Fruit fly (Drosophila melanogaster) whole organism: ENCODE results near the gene caz.

ENCODE experiments used
- CG8478 ChIP-seq: fragments of >200 bp; optimal IDR thresholded peaks from 2 replicates; lab custom pipeline; 2018; ENCODE audit warnings: inconsistent platforms
- Dll ChIP-seq: fragments of >200 bp; optimal IDR thresholded peaks from 2 replicates; lab custom pipeline; 2017
- EcR ChIP-seq, 2 experiments: fragments of >200 bp; optimal IDR thresholded peaks; 2 replicates each; lab custom pipeline; 2017; ENCODE audit warnings: missing biosample characterization in 2 of 2, missing genetic modification characterization in 2 of 2, missing genetic modification reagents in 2 of 2
- pan ChIP-seq: fragments of >200 bp; optimal IDR thresholded peaks from 2 replicates; lab custom pipeline; 2017
- psq ChIP-seq: fragments of >200 bp; optimal IDR thresholded peaks from 2 replicates; lab custom pipeline; 2017
- usp ChIP-seq: fragments of >200 bp; optimal IDR thresholded peaks from 2 replicates; lab custom pipeline; 2017; ENCODE audit warnings: missing biosample characterization, missing genetic modification characterization, mixed read lengths

The caz gene

DNA sequence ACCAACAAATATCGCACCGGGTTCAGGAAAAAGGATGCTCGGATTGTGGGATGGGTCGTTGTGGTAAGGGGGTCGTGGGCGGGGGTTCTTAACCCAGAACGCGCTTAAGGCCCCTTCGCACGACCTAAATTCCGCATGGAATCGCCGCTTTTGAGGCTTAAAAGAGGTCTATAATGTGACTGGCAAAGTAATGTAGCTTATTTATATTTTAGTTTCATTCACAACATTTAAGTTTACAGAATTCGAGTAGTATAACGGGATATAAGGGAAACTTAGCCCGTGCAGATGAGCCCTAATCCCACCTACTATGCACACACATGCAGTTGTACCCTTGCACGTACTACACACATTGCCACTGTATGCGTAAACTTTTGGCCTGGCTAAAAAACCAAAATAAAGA is 9.8 kb upstream of the caz start:
- TF ChIP-seq Dll (lab: Kevin White, UChicago) (no peak), EcR (GFP tag; optimal IDR thresholded peaks at IDR 0.05; lab: Kevin White, UChicago) (no peak), psq (lab: Kevin White, UChicago) (no peak), usp (GFP tag; lab: Kevin White, UChicago) (no peak), CG8478 (no peak), pan (lab: Kevin White, UChicago) (no peak)

DNA sequence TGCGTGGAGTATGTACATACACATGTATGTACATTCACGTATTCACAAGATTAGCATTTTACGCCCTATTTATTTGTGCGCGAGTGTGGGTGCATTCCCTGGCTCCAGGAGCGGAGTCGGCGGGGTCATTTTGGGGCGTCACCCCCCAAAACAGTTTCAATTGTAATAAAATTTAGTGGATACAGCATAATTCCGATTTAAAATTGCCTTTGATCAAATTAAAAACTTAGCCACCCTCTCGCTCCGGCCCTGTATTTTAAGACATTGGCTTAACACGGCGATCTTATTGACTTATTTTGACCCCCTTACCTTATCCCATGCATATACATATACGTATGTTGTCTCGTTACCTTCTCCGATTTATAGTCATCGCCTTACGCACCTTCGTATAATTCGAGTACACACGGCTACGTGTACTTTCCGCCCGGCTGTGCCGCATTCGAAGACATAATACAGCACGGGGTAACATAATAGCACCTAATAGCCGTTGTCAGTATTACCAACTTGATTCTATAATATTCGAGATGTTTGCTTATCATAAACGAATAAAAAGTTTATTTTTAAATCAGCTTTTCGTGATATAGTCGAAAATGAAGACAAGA is 9.2 kb upstream of the caz start:
- TF ChIP-seq usp (GFP tag; lab: Kevin White, UChicago) (no peak), psq (lab: Kevin White, UChicago) (no peak), EcR (GFP tag; optimal IDR thresholded peaks at IDR 0.05; lab: Kevin White, UChicago) (no peak), pan (lab: Kevin White, UChicago) (no peak), CG8478 (no peak), Dll (lab: Kevin White, UChicago) (no peak)

DNA sequence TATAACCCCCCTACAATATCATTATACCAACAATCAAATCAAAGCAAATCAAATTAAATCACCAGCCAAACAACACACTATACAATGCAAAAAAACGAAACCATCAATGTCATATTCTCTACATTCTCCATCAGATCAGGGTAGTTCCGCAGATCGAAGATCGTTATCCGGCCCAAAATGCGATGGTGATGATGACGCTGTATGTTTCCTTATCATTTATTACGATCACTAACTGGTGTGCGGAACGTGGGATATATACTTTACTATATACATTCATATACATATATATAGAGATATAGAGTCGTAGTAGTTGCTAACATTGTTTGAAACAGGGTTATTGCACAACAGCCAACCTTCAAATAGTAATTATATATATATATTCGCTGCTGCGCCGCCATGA is 7.3 kb upstream of the caz start:
- TF ChIP-seq psq (lab: Kevin White, UChicago) = no peak
- TF ChIP-seq EcR (GFP tag; optimal IDR thresholded peaks at IDR 0.05; lab: Kevin White, UChicago) = no peak
- no peak for TF ChIP-seq Dll (lab: Kevin White, UChicago)
- no peak for TF ChIP-seq usp (GFP tag; lab: Kevin White, UChicago)
- no peak for TF ChIP-seq CG8478
- TF ChIP-seq pan (lab: Kevin White, UChicago) = no peak

DNA sequence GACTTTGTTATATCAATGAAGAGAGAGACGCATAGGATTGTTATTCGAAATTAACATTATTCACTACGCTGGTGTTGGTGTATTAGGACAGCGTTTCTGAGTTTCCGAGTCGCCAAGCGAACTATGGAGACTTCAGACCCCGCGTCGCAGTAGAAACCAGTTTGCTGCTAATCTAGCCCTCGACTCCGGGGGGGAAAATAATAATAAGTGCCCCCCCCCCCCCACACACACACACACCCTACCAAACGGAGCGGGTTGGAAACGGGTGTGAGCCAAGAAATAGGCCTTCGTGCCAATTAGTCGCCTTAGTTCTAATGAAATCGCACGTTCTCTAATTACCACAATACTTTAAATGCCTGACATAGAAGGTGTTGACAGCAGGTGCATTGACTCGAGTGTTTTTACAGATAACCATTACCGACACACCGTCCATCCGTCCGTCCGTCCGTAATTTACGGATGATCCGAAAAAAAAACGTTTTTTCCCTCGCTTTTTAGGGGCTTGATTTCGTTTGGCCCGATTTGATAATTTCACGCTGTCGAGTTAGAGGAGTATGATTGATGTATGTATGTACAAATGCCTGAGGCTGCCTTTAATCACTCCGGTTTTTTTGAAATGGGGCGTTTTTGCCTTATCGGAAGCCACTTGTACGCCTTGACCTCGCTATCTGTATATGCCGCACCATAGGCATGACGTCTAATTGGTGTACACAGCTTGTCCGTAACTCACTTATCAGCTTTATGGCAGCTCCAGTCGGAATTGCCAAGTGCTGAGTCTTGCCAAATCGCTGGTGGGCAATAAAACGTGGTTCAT is 6.7 kb upstream of the caz start:
- TF ChIP-seq psq (lab: Kevin White, UChicago) (no peak), EcR (GFP tag; optimal IDR thresholded peaks at IDR 0.05; lab: Kevin White, UChicago) (no peak), Dll (lab: Kevin White, UChicago) (no peak), CG8478 (no peak), usp (GFP tag; lab: Kevin White, UChicago) (no peak), pan (lab: Kevin White, UChicago) (no peak)

DNA sequence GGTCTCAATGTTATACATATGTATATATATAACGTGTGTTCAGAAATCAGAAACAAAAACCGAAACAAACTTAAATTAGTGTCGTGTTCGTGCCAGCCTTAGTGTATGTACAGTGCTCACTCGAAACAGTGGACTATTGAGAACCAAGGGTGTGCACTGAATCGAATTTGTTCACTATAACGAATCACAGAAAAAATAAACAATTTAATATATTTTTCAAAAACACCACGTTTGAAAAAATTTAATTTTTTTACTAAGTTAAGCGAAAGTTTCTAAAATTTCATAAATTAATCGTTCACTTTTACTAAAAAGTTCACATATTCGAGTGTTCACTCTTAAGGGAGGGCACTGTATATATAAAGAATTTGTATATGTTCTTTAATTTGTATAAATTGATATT is 3.4 kb upstream of the caz start:
- TF ChIP-seq psq (lab: Kevin White, UChicago) (no peak), CG8478 (no peak)

DNA sequence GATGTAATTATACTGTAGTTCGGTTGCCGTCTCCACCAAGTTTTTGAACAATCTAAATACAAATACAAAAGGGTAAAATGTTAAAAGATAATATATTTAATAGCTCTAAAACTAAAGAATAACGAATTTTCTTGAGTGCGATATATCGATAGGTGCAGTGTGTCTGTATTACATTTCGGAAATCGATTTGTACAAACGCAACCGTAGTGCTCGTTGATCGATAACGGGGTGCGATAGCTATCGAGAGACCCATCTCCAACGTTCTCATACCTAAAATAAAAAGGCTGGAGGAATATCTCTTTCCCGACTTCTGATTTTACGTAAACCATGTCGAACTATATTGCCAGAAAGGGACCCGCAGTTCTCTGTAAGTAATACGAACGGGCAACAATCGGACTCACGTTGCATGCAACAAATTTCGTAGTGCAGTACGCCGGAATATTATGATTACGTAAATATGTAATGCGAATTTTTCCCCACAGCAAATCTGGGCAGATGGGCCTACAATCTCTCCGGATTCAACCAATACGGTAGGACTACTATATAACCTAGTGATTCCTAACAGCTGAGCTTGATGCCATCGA is 2.4 kb upstream of the caz start, which contains the start of gene UQCR-14:
Gene UQCR-14 (plus strand): TSS at position 206 of the 584 bp plus-strand sequence.
- TF ChIP-seq Dll (lab: Kevin White, UChicago) = no peak
- TF ChIP-seq psq (lab: Kevin White, UChicago) = no peak
- TF ChIP-seq CG8478 = no peak
- TF ChIP-seq pan (lab: Kevin White, UChicago) = no peak
- no peak for TF ChIP-seq usp (GFP tag; lab: Kevin White, UChicago)
- TF ChIP-seq EcR (GFP tag; optimal IDR thresholded peaks at IDR 0.05; lab: Kevin White, UChicago) = no peak

DNA sequence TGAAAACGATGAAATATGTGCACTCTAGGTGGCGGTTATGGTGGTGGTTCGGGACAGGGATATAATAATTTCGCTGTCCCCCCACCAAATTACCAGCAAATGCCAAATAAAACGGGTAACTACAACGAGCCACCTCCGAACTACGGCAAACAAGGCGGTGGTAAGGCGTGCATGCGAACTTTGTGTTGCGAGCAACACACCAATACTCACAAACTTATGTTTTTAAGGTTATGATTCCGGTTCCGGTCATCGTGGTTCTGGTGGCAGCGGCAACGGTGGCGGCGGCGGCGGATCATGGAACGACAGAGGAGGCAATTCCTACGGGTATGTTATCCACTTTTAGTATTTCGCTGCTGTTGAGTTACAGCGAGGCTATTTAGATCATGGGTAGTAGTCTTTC is 389 bp downstream of the caz start:
- TF ChIP-seq CG8478 (no peak), pan (lab: Kevin White, UChicago) (no peak), usp (GFP tag; lab: Kevin White, UChicago) (no peak), EcR (GFP tag; optimal IDR thresholded peaks at IDR 0.05; lab: Kevin White, UChicago) (no peak), psq (lab: Kevin White, UChicago) (no peak), Dll (lab: Kevin White, UChicago) (no peak)

DNA sequence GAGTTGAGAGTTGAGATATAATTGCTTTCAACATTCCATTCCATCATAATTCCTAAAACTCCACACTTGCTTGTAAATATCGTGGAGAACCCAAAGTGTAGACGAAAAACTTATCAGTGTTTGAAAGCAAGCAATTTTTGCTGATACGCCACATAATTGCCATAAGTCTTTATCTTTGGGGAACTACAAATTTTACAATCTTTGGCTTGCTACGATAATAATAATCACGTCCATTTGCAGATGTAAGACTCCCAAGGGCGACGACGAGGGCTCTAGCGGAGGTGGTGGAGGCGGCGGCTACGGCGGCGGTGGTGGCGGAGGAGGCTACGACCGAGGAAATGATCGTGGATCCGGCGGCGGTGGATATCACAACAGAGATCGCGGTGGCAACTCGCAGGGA is 4.0 kb downstream of the caz start:
- no peak for TF ChIP-seq psq (lab: Kevin White, UChicago)
- TF ChIP-seq pan (lab: Kevin White, UChicago) = no peak
- TF ChIP-seq EcR (GFP tag; optimal IDR thresholded peaks at IDR 0.05; lab: Kevin White, UChicago) = no peak
- no peak for TF ChIP-seq usp (GFP tag; lab: Kevin White, UChicago)
- no peak for TF ChIP-seq CG8478
- TF ChIP-seq Dll (lab: Kevin White, UChicago) = no peak

DNA sequence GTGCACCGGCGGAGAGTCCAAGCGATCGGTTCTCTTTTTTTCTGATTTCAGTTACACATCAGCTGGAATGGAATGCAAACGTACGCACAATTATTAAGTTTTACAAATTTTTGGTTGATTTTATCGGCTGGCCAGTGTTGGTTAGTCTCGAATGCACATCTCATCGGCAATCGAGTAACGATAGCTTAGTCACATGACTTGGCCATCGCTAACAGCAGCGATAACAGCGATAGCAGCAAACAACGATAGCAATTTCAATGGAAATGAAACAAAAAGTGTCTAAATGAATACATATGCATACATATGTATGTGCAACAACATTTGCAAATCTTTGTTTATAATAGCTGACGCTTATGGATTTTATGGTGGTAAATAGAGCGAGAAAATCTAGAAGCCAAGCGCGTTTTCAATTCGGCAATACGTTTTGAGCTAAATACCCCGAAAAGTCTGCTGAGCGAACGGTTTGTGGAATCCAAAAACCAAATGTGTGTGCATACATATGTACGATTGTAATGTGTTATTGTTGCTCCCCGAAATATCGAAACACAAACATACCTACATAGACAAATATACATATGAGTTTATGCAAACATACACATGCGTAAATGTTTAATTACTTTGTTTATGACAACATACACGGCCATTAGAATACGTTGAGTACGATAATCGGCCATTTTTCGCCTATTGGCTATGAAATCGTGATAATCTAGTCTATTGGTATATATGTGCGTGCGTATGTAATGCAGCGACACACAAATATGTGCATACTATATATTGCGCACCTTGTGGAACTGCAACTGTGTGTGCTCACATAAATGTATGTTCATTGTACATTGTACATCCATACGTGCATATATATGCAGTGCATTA is 8.0 kb downstream of the caz start, which contains the start of gene CG3632:
Gene CG3632 (plus strand): TSS at position 249 of the 870 bp plus-strand sequence.
- TF ChIP-seq psq (lab: Kevin White, UChicago) (no peak), EcR (GFP tag; optimal IDR thresholded peaks at IDR 0.05; lab: Kevin White, UChicago) (no peak), Dll (lab: Kevin White, UChicago) (no peak), usp (GFP tag; lab: Kevin White, UChicago) (no peak), CG8478 (no peak), pan (lab: Kevin White, UChicago) (no peak)

DNA sequence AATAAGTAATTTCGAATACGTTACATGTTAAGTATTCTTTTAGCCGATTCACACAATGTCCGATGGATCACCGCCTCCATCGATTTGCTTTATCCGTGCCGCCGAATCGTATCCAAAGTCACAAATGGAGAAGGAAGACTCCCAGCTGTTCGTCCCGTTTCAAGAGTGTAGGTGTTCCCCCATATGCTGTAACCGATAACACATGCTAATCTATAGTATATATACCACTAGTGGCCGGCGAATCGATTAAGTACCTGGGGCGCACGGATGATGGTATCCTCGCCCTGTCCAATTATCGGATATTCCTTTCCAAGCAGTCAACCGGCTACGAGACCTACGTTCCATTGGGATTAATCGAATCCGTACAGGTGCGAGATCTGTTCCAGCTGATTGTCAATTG is 9.0 kb downstream of the caz start, which contains the start of gene ERp44:
Gene ERp44 (minus strand): TSS at position 101 of the 400 bp plus-strand sequence.
- TF ChIP-seq Dll (lab: Kevin White, UChicago) (no peak), EcR (GFP tag; optimal IDR thresholded peaks at IDR 0.05; lab: Kevin White, UChicago) (no peak)

DNA sequence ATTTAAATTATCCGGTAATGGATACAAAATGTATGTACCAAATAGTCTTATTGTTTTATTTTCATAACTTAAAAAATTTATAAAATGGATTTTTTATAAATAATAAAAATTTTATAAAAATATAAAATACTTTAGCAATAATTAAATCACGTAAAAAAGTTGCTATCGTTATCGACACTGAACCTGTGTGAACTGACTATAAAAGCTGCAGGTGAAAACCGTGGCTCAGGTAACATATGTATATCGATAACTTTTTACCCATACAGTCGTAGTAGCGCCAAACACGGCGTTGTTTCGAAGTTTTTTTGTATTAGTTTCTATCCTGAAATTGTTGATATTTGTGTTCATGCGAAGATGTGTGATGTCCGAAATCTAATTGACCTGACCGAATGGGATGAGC is 15.0 kb downstream of the caz start, which contains the start of gene CG3679:
Gene CG3679 (plus strand): TSS at position 235 of the 400 bp plus-strand sequence.
- TF ChIP-seq psq (lab: Kevin White, UChicago) (no peak), EcR (GFP tag; optimal IDR thresholded peaks at IDR 0.05; lab: Kevin White, UChicago) (no peak), pan (lab: Kevin White, UChicago) (no peak), CG8478 (no peak), usp (GFP tag; lab: Kevin White, UChicago) (no peak), Dll (lab: Kevin White, UChicago) (no peak)
